Worm (Caenorhabditis elegans): ENCODE results near the gene ash-2.
A peak's percentile ranks its signal among the peaks of the same experiment; 100 is the strongest.

ash-2 gene

ce11 chrII:11954811-11955210 lies 24.8 kb upstream of the ash-2 start:
- TF ChIP-seq elt-1 (tag; optimal IDR thresholded peaks at IDR 0.05) (no peak), ceh-16 (tag; optimal IDR thresholded peaks at IDR 0.05) (no peak), nhr-12 (tag; optimal IDR thresholded peaks at IDR 0.05) (no peak), lin-39 (tag; optimal IDR thresholded peaks at IDR 0.05) (no peak), mdl-1 (tag; optimal IDR thresholded peaks at IDR 0.05) (no peak), egl-27 (tag; optimal IDR thresholded peaks at IDR 0.05) (no peak), Y55F3AM.14 (GFP tag; optimal IDR thresholded peaks at IDR 0.05) (no peak), ztf-1 (GFP tag; conservative IDR thresholded peaks at IDR 0.05) (no peak), nhr-25 (tag; optimal IDR thresholded peaks at IDR 0.05) (no peak), snpc-4 (tag; optimal IDR thresholded peaks at IDR 0.05) (no peak)

- no peak for TF ChIP-seq mbf-1 (tag; optimal IDR thresholded peaks at IDR 0.05)
- TF ChIP-seq aly-2 (tag; optimal IDR thresholded peaks at IDR 0.05), result no peak
- peak; percentile 28 for TF ChIP-seq crh-2 (tag; optimal IDR thresholded peaks at IDR 0.05)
- TF ChIP-seq nhr-129 (tag; optimal IDR thresholded peaks at IDR 0.05), result peak; percentile 68
- no peak for TF ChIP-seq ceh-82 (tag; optimal IDR thresholded peaks at IDR 0.05)
- no peak for TF ChIP-seq nhr-11 (tag; optimal IDR thresholded peaks at IDR 0.05)
- peak; percentile 10 for TF ChIP-seq nhr-21 (tag; optimal IDR thresholded peaks at IDR 0.05)
- no peak for TF ChIP-seq ceh-16 (tag; optimal IDR thresholded peaks at IDR 0.05)
- TF ChIP-seq peb-1 (tag; optimal IDR thresholded peaks at IDR 0.05), result no peak
- peak; percentile 34 for TF ChIP-seq C34F6.9 (tag; optimal IDR thresholded peaks at IDR 0.05)
- TF ChIP-seq elt-3 (tag; optimal IDR thresholded peaks at IDR 0.05), result no peak
- no peak for TF ChIP-seq dmd-4 (tag; optimal IDR thresholded peaks at IDR 0.05)
- TF ChIP-seq unc-55 (GFP tag; optimal IDR thresholded peaks at IDR 0.05), result peak; percentile 70
- TF ChIP-seq sma-3 (GFP tag; optimal IDR thresholded peaks at IDR 0.05), result peak; percentile 39
- no peak for TF ChIP-seq ztf-11 (tag; optimal IDR thresholded peaks at IDR 0.05)
- no peak for TF ChIP-seq R02D3.7 (tag; optimal IDR thresholded peaks at IDR 0.05)
- TF ChIP-seq snpc-4 (tag; optimal IDR thresholded peaks at IDR 0.05), result no peak
- peak; percentile 39 for TF ChIP-seq lin-11 (tag; optimal IDR thresholded peaks at IDR 0.05)
- peak; percentile 61 for TF ChIP-seq F13H6.1 (tag; optimal IDR thresholded peaks at IDR 0.05)
- TF ChIP-seq sma-9 (GFP tag; optimal IDR thresholded peaks at IDR 0.05), result no peak
- no peak for TF ChIP-seq sma-9 (tag; optimal IDR thresholded peaks at IDR 0.05)
- TF ChIP-seq lin-13 (GFP tag; optimal IDR thresholded peaks at IDR 0.05), result peak; percentile 46
- no peak for TF ChIP-seq ztf-4 (tag; optimal IDR thresholded peaks at IDR 0.05)
- TF ChIP-seq zag-1 (tag; optimal IDR thresholded peaks at IDR 0.05), result no peak
- TF ChIP-seq nhr-77 (tag; optimal IDR thresholded peaks at IDR 0.05), result no peak
- TF ChIP-seq nhr-10 (tag; optimal IDR thresholded peaks at IDR 0.05), result no peak
- no peak for TF ChIP-seq unc-62 (GFP tag; optimal IDR thresholded peaks at IDR 0.05)
- no peak for TF ChIP-seq elt-1 (tag; optimal IDR thresholded peaks at IDR 0.05)
- TF ChIP-seq lsy-2 (tag; optimal IDR thresholded peaks at IDR 0.05), result peak in 1 of 2 experiments; percentile 61
- no peak for TF ChIP-seq lin-39 (tag; optimal IDR thresholded peaks at IDR 0.05)
- TF ChIP-seq egl-27 (tag; optimal IDR thresholded peaks at IDR 0.05), result no peak
- TF ChIP-seq ztf-1 (GFP tag; conservative IDR thresholded peaks at IDR 0.05), result no peak
- no peak for TF ChIP-seq alr-1 (tag; optimal IDR thresholded peaks at IDR 0.05)
- TF ChIP-seq nhr-23 (tag; optimal IDR thresholded peaks at IDR 0.05), result no peak
- TF ChIP-seq gmeb-1 (tag; optimal IDR thresholded peaks at IDR 0.05), result peak; percentile 15
- TF ChIP-seq nhr-25 (tag; optimal IDR thresholded peaks at IDR 0.05), result no peak
- no peak for TF ChIP-seq skn-1 (tag; optimal IDR thresholded peaks at IDR 0.05)
- TF ChIP-seq nhr-12 (tag; optimal IDR thresholded peaks at IDR 0.05), result no peak
- TF ChIP-seq blmp-1 (tag; optimal IDR thresholded peaks at IDR 0.05; ENCODE audit: insufficient read depth), result no peak
- TF ChIP-seq unc-39 (tag; optimal IDR thresholded peaks at IDR 0.05), result no peak
- TF ChIP-seq fos-1 (tag; optimal IDR thresholded peaks at IDR 0.05), result peak; percentile 16
- no peak for TF ChIP-seq sem-4 (tag; optimal IDR thresholded peaks at IDR 0.05)
- no peak for TF ChIP-seq ZK546.5 (tag; optimal IDR thresholded peaks at IDR 0.05)
- TF ChIP-seq mab-5 (tag; optimal IDR thresholded peaks at IDR 0.05), result no peak
- TF ChIP-seq mdl-1 (tag; optimal IDR thresholded peaks at IDR 0.05), result no peak
- no peak for TF ChIP-seq Y55F3AM.14 (GFP tag; optimal IDR thresholded peaks at IDR 0.05)
- no peak for TF ChIP-seq ama-1 (optimal IDR thresholded peaks at IDR 0.05)
- TF ChIP-seq nhr-237 (tag; optimal IDR thresholded peaks at IDR 0.05), result no peak
- no peak for TF ChIP-seq nhr-6 (tag; optimal IDR thresholded peaks at IDR 0.05)
Measured at ce11 chrII:11958793-11959574, 20.7 kb upstream of the ash-2 start.

Data from whole organism, L2 larva.